Worm (Caenorhabditis elegans) whole organism, L3 larva: Measurements from ENCODE around the gene tmem-24.

Source experiments
- R02D3.7 ChIP-seq: fragments of 150-350 bp; optimal IDR thresholded peaks from 2 replicates; lab custom pipeline; 2014; ENCODE audit warnings: missing biosample characterization, missing genetic modification characterization
- ZK546.5 ChIP-seq: sonication (generic microtip); optimal IDR thresholded peaks from 2 replicates; lab custom pipeline; 2017; ENCODE audit warnings: missing biosample characterization, missing genetic modification characterization
- aly-2 ChIP-seq: fragments of 150-350 bp; optimal IDR thresholded peaks from 2 replicates; lab custom pipeline; 2014; ENCODE audit warnings: missing biosample characterization, missing genetic modification characterization
- ama-1 ChIP-seq: fragments of 150-350 bp; optimal IDR thresholded peaks from 2 replicates; lab custom pipeline; 2018
- ceh-16 ChIP-seq: sonication (generic microtip); optimal IDR thresholded peaks from 2 replicates; lab custom pipeline; 2017; ENCODE audit warnings: missing biosample characterization, missing genetic modification characterization
- ceh-28 ChIP-seq: fragments of 150-350 bp; optimal IDR thresholded peaks from 2 replicates; lab custom pipeline; 2014; ENCODE audit warnings: missing biosample characterization, missing genetic modification reagents, missing genetic modification characterization
- ceh-9 ChIP-seq: sonication (generic microtip); optimal IDR thresholded peaks from 2 replicates; lab custom pipeline; 2018; ENCODE audit warnings: missing biosample characterization, missing genetic modification characterization
- daf-12 ChIP-seq: fragments of 150-350 bp; optimal IDR thresholded peaks from 2 replicates; lab custom pipeline; 2014; ENCODE audit warnings: missing biosample characterization, missing genetic modification reagents, missing genetic modification characterization
- egl-27 ChIP-seq: sonication (generic microtip); optimal IDR thresholded peaks from 4 replicates; lab custom pipeline; 2017; ENCODE audit warnings: missing biosample characterization, missing genetic modification reagents, missing genetic modification characterization
- egl-5 ChIP-seq: fragments of 150-350 bp; optimal IDR thresholded peaks from 2 replicates; lab custom pipeline; 2017; ENCODE audit warnings: missing biosample characterization, missing genetic modification reagents, missing genetic modification characterization, inconsistent platforms
- elt-2 ChIP-seq: sonication (generic microtip); optimal IDR thresholded peaks from 2 replicates; lab custom pipeline; 2016; ENCODE audit warnings: missing genetic modification reagents, mild to moderate bottlenecking, missing genetic modification characterization, missing compliant biosample characterization
- elt-3 ChIP-seq, 3 experiments: fragments of 150-350 bp in 1 of 3; sonication (generic microtip) in 2 of 3; optimal IDR thresholded peaks; 2 replicates in 2 of 3; 4 replicates in 1 of 3; lab custom pipeline; 2014 to 2017; ENCODE audit warnings: missing biosample characterization in 3 of 3, missing genetic modification characterization in 3 of 3
- eor-1 ChIP-seq, 2 experiments: fragments of 150-350 bp; optimal IDR thresholded peaks; 2 replicates each; lab custom pipeline; 2014 to 2018; ENCODE audit warnings: missing biosample characterization in 2 of 2, missing genetic modification characterization in 2 of 2
- fkh-2 ChIP-seq: fragments of 150-350 bp; optimal IDR thresholded peaks from 2 replicates; lab custom pipeline; 2014; ENCODE audit warnings: missing biosample characterization, missing genetic modification reagents, missing genetic modification characterization
- fos-1 ChIP-seq: fragments of 150-350 bp; optimal IDR thresholded peaks from 2 replicates; lab custom pipeline; 2014; ENCODE audit warnings: missing biosample characterization, missing genetic modification characterization
- hmg-11 ChIP-seq: sonication (generic microtip); optimal IDR thresholded peaks from 2 replicates; lab custom pipeline; 2016; ENCODE audit warnings: missing genetic modification characterization, missing compliant biosample characterization
- jun-1 ChIP-seq: fragments of 150-350 bp; optimal IDR thresholded peaks from 2 replicates; lab custom pipeline; 2014; ENCODE audit warnings: missing biosample characterization, missing genetic modification reagents, missing genetic modification characterization
- lin-15B ChIP-seq: fragments of 150-350 bp; optimal IDR thresholded peaks from 2 replicates; lab custom pipeline; 2014; ENCODE audit warnings: missing biosample characterization, missing genetic modification characterization
- lin-39 ChIP-seq: fragments of 150-350 bp; optimal IDR thresholded peaks from 2 replicates; lab custom pipeline; 2018; ENCODE audit warnings: missing biosample characterization, missing genetic modification reagents, missing genetic modification characterization
- lsy-12 ChIP-seq: sonication (generic microtip); optimal IDR thresholded peaks from 2 replicates; lab custom pipeline; 2016; ENCODE audit warnings: mild to moderate bottlenecking, missing genetic modification characterization, missing compliant biosample characterization
- nfya-1 ChIP-seq: sonication (generic microtip); optimal IDR thresholded peaks from 2 replicates; lab custom pipeline; 2017; ENCODE audit warnings: missing genetic modification characterization, mild to moderate bottlenecking, missing compliant biosample characterization, antibody characterized with exemption, moderate library complexity; ENCODE audit not compliant: insufficient read depth
- nhr-12 ChIP-seq: fragments of 150-350 bp; optimal IDR thresholded peaks from 2 replicates; lab custom pipeline; 2014; ENCODE audit warnings: missing biosample characterization, missing genetic modification characterization
- nhr-237 ChIP-seq: fragments of 150-350 bp; optimal IDR thresholded peaks from 2 replicates; lab custom pipeline; 2014; ENCODE audit warnings: missing biosample characterization, missing genetic modification characterization
- nhr-25 ChIP-seq: sonication (generic microtip); optimal IDR thresholded peaks from 2 replicates; lab custom pipeline; 2017; ENCODE audit warnings: missing biosample characterization, missing genetic modification characterization
- nhr-28 ChIP-seq: fragments of 150-350 bp; optimal IDR thresholded peaks from 2 replicates; lab custom pipeline; 2014; ENCODE audit warnings: missing biosample characterization, missing genetic modification characterization
- nhr-43 ChIP-seq: sonication (generic microtip); optimal IDR thresholded peaks from 2 replicates; lab custom pipeline; 2016; ENCODE audit warnings: mild to moderate bottlenecking, missing genetic modification characterization, missing compliant biosample characterization; ENCODE audit not compliant: poor library complexity, severe bottlenecking
- nhr-76 ChIP-seq: fragments of 150-350 bp; sonication (generic microtip); optimal IDR thresholded peaks from 5 replicates; lab custom pipeline; 2014; ENCODE audit warnings: missing biosample characterization, missing genetic modification characterization
- nhr-77 ChIP-seq: fragments of 150-350 bp; optimal IDR thresholded peaks from 2 replicates; lab custom pipeline; 2014; ENCODE audit warnings: missing biosample characterization, missing genetic modification characterization
- pha-4 ChIP-seq: fragments of 150-350 bp; optimal IDR thresholded peaks from 2 replicates; lab custom pipeline; 2014; ENCODE audit warnings: missing biosample characterization, missing genetic modification reagents, missing genetic modification characterization
- pqm-1 ChIP-seq: fragments of 150-350 bp; optimal IDR thresholded peaks from 2 replicates; lab custom pipeline; 2017; ENCODE audit warnings: missing biosample characterization, missing genetic modification characterization, inconsistent platforms
- sea-2 ChIP-seq: fragments of 150-350 bp; sonication (generic microtip); optimal IDR thresholded peaks from 4 replicates; lab custom pipeline; 2014; ENCODE audit warnings: missing biosample characterization, missing genetic modification reagents, missing genetic modification characterization
- skn-1 ChIP-seq: fragments of 150-350 bp; optimal IDR thresholded peaks from 2 replicates; lab custom pipeline; 2014; ENCODE audit warnings: missing biosample characterization, missing genetic modification characterization
- snpc-4 ChIP-seq: fragments of 150-350 bp; optimal IDR thresholded peaks from 2 replicates; lab custom pipeline; 2014; ENCODE audit warnings: missing biosample characterization, missing genetic modification characterization
- unc-39 ChIP-seq: sonication (generic microtip); optimal IDR thresholded peaks from 4 replicates; lab custom pipeline; 2017; ENCODE audit warnings: missing biosample characterization, missing genetic modification characterization

Gene tmem-24

ce11 chrX:3611042-3611623 is 33.6 kb downstream of the tmem-24 start, which contains the start of gene C18B2.5:
Gene C18B2.5 (minus strand): TSS chrX:3611092.
- peak; percentile 34 for TF ChIP-seq pha-4 (tag; lab: Kevin White, UChicago)
- no peak for TF ChIP-seq daf-12 (tag; lab: Kevin White, UChicago)
- TF ChIP-seq pqm-1 (tag; lab: Kevin White, UChicago), result peak; percentile 77
- peak; percentile 84 for TF ChIP-seq elt-2 (tag; lab: Kevin White, UChicago)
- no peak for TF ChIP-seq sea-2 (GFP tag; lab: Kevin White, UChicago)
- no peak for TF ChIP-seq nhr-25 (tag; lab: Kevin White, UChicago)
- no peak for TF ChIP-seq nhr-76
- no peak for TF ChIP-seq lin-15B (tag; lab: Kevin White, UChicago)
- TF ChIP-seq nfya-1 (tag; lab: Kevin White, UChicago), result peak; percentile 9
- TF ChIP-seq lin-39 (tag; lab: Kevin White, UChicago), result no peak
- no peak for TF ChIP-seq eor-1 (tag; optimal IDR thresholded peaks at IDR 0.05; lab: Kevin White, UChicago)

DNA sequence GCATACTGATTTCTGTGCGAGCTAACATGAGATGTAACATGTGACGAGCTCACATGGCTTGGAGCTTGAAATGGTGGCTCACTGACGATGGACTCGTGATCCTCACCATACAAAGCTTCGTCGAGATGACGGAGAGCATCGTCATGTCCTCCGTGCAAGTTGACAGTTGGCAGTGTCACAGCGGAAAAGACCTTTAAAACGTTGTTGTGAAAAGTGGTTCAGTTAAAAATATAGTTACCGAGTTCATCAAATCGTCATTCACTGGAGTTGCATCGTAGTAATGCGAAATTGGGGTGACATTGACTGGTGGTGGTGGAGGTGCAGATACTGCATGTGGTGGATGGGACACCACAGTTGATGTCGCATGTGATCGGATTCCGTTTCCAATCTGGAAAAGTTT is 34.3 kb downstream of the tmem-24 start:
- TF ChIP-seq hmg-11 (tag; lab: Kevin White, UChicago) (no peak), nhr-28 (tag; lab: Kevin White, UChicago) (no peak), lin-39 (tag; lab: Kevin White, UChicago) (no peak), lsy-12 (tag; lab: Kevin White, UChicago) (no peak), egl-27 (tag; lab: Kevin White, UChicago) (no peak), R02D3.7 (tag; lab: Kevin White, UChicago) (no peak), ZK546.5 (tag; lab: Kevin White, UChicago) (no peak), fos-1 (tag; lab: Kevin White, UChicago) (no peak), eor-1 (tag; optimal IDR thresholded peaks at IDR 0.05; lab: Kevin White, UChicago) (no peak), egl-5 (tag; lab: Kevin White, UChicago) (no peak), sea-2 (GFP tag; lab: Kevin White, UChicago) (no peak), nhr-43 (tag; lab: Kevin White, UChicago) (no peak), ceh-16 (tag; lab: Kevin White, UChicago) (no peak), skn-1 (tag; lab: Kevin White, UChicago) (no peak), lin-15B (tag; lab: Kevin White, UChicago) (no peak), nhr-12 (no peak), nhr-25 (tag; lab: Kevin White, UChicago) (no peak), pha-4 (tag; lab: Kevin White, UChicago) (no peak)

ce11 chrX:3605727-3606126 is 39.0 kb downstream of the tmem-24 start, which contains the start of gene C18B2.4:
Gene C18B2.4 (minus strand): TSS chrX:3605741.
- no peak for TF ChIP-seq daf-12 (tag; lab: Kevin White, UChicago)
- peak; percentile 8 for TF ChIP-seq skn-1 (tag; lab: Kevin White, UChicago)
- TF ChIP-seq ceh-28 (tag; lab: Kevin White, UChicago), result peak; percentile 38
- TF ChIP-seq ceh-9 (tag; lab: Kevin White, UChicago), result no peak
- peak; percentile 24 for TF ChIP-seq egl-27 (tag; lab: Kevin White, UChicago)
- TF ChIP-seq fkh-2, result no peak
- no peak for TF ChIP-seq nhr-237 (tag; lab: Kevin White, UChicago)
- TF ChIP-seq nhr-43 (tag; lab: Kevin White, UChicago), result peak; percentile 64
- TF ChIP-seq elt-2 (tag; lab: Kevin White, UChicago), result peak; percentile 79
- peak; percentile 71 for TF ChIP-seq hmg-11 (tag; lab: Kevin White, UChicago)
- no peak for TF ChIP-seq aly-2 (tag; lab: Kevin White, UChicago)
- TF ChIP-seq unc-39 (tag; lab: Kevin White, UChicago), result no peak
- TF ChIP-seq lin-15B (tag; lab: Kevin White, UChicago), result peak; percentile 79
- peak; percentile 96 for TF ChIP-seq lin-39 (tag; lab: Kevin White, UChicago)
- TF ChIP-seq pha-4 (tag; lab: Kevin White, UChicago), result peak; percentile 88
- peak in 1 of 3 experiments; percentile 25 for TF ChIP-seq elt-3 (tag; optimal IDR thresholded peaks at IDR 0.05; lab: Kevin White, UChicago)
- TF ChIP-seq snpc-4 (tag; lab: Kevin White, UChicago), result peak; percentile 35
- TF ChIP-seq eor-1 (tag; optimal IDR thresholded peaks at IDR 0.05; lab: Kevin White, UChicago), result no peak
- TF ChIP-seq jun-1 (tag; lab: Kevin White, UChicago), result peak; percentile 83
- no peak for TF ChIP-seq sea-2 (GFP tag; lab: Kevin White, UChicago)
- TF ChIP-seq ceh-16 (tag; lab: Kevin White, UChicago), result no peak
- TF ChIP-seq lsy-12 (tag; lab: Kevin White, UChicago), result peak; percentile 54
- TF ChIP-seq ama-1 (lab: Kevin White, UChicago), result peak; percentile 21
- no peak for TF ChIP-seq ZK546.5 (tag; lab: Kevin White, UChicago)
- TF ChIP-seq pqm-1 (tag; lab: Kevin White, UChicago), result peak; percentile 74
- TF ChIP-seq fos-1 (tag; lab: Kevin White, UChicago), result no peak
- TF ChIP-seq egl-5 (tag; lab: Kevin White, UChicago), result peak; percentile 72
- TF ChIP-seq nfya-1 (tag; lab: Kevin White, UChicago), result peak; percentile 75
- TF ChIP-seq nhr-25 (tag; lab: Kevin White, UChicago), result peak; percentile 65
- TF ChIP-seq nhr-77 (tag; lab: Kevin White, UChicago), result no peak
